Fruit fly (Drosophila melanogaster): ENCODE measurements around the gene CG14195.

The CG14195 gene

DNA sequence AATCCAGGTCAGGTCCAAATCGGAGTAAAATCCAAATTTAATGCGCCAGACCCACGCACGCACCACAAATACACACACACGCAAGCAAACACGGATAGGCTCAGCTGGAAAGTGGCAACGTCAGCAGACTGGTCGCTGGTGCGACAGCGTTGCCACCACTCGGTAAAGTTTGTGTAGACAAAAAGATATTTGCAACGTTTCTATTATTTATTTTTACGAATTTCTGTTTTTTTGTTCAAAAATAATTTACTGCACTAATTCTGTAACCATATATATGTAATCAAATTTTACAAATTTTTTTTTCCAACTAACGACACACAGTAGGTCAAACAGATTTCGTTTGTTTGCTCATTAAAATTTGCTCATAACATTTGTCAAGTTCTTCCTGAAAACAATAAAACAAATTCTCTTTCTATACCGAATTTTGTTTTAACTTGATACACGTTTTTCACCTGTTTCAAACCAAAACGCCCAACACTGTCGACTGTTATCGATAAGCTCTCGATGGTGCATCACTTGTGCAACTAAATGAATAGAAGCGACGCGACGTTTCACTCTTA lies 32.1 kb downstream of the CG14195 start, which contains the start of the genes CG7556 and CG7453:
CG7556 (minus strand) TSS at position 135 of the 560 bp plus-strand sequence.
CG7453 (plus strand) TSS at position 478 of the 560 bp plus-strand sequence.
- TF ChIP-seq D1 (tag; optimal IDR thresholded peaks at IDR 0.05) (no peak), Ets98B (GFP tag; IDR thresholded peaks at IDR 0.05) (0 out of 2 replicates have a peak, but pooled peaks have one; percentile 28), CG32121 (GFP tag; IDR thresholded peaks at IDR 0.05) (peak; percentile 37; the same call in 1 of the 2 replicates), Snoo (tag; optimal IDR thresholded peaks at IDR 0.05) (peak; percentile 51), CG10348 (GFP tag; IDR thresholded peaks at IDR 0.05) (no peak), gl (tag; optimal IDR thresholded peaks at IDR 0.05) (no peak), CG14655 (GFP tag; optimal IDR thresholded peaks at IDR 0.05) (peak; percentile 69), CG9948 (tag; optimal IDR thresholded peaks at IDR 0.05) (peak; percentile 59), CG34367 (tag; optimal IDR thresholded peaks at IDR 0.05) (peak; percentile 64), CG8301 (tag; optimal IDR thresholded peaks at IDR 0.05) (peak; percentile 48), CG13204 (GFP tag; optimal IDR thresholded peaks at IDR 0.05) (no peak), CG4496 (GFP tag; IDR thresholded peaks at IDR 0.05) (peak; percentile 40; the same call in 1 of the 3 replicates), CG12605 (GFP tag; IDR thresholded peaks at IDR 0.05) (no peak), CG17806 (tag; optimal IDR thresholded peaks at IDR 0.05) (peak; percentile 59), CG15710 (tag; optimal IDR thresholded peaks at IDR 0.05) (peak; percentile 67), EcR (GFP tag; optimal IDR thresholded peaks at IDR 0.05) (no peak), CG8159 (tag; optimal IDR thresholded peaks at IDR 0.05) (peak; percentile 74), fd96Ca (GFP tag; IDR thresholded peaks at IDR 0.05) (0 out of 3 replicates have a peak, but pooled peaks have one; percentile 45), Pif1B (GFP tag; optimal IDR thresholded peaks at IDR 0.05) (no peak), Pif1A (GFP tag; optimal IDR thresholded peaks at IDR 0.05) (no peak), rn (GFP tag; IDR thresholded peaks at IDR 0.05) (no peak)

- TF ChIP-seq rn (GFP tag; IDR thresholded peaks at IDR 0.05) = no peak
- TF ChIP-seq Pif1B (GFP tag; optimal IDR thresholded peaks at IDR 0.05) = no peak
- no peak for TF ChIP-seq CG10348 (GFP tag; IDR thresholded peaks at IDR 0.05)
- peak; percentile 34; the same call in 1 of the 3 replicates for TF ChIP-seq CG4496 (GFP tag; IDR thresholded peaks at IDR 0.05)
- TF ChIP-seq EcR (GFP tag; optimal IDR thresholded peaks at IDR 0.05) = peak; percentile 95
- no peak for TF ChIP-seq CG32121 (GFP tag; IDR thresholded peaks at IDR 0.05)
- no peak for TF ChIP-seq gl (tag; optimal IDR thresholded peaks at IDR 0.05)
Observed at dm6 chrX:19174850-19175571, 36.9 kb downstream of the CG14195 start, which contains the start of gene CG33939. TSS of gene CG33939 (minus strand) at chrX:19174900.

- no peak for TF ChIP-seq Pif1A (GFP tag; optimal IDR thresholded peaks at IDR 0.05)
- no peak for TF ChIP-seq CG15710 (tag; optimal IDR thresholded peaks at IDR 0.05)
- TF ChIP-seq Snoo (tag; optimal IDR thresholded peaks at IDR 0.05) = no peak
- TF ChIP-seq CG8301 (tag; optimal IDR thresholded peaks at IDR 0.05) = no peak
- no peak for TF ChIP-seq CG4496 (GFP tag; IDR thresholded peaks at IDR 0.05)
- TF ChIP-seq Pif1B (GFP tag; optimal IDR thresholded peaks at IDR 0.05) = no peak
- no peak for TF ChIP-seq CG10348 (GFP tag; IDR thresholded peaks at IDR 0.05)
- TF ChIP-seq fd96Ca (GFP tag; IDR thresholded peaks at IDR 0.05) = no peak
- no peak for TF ChIP-seq CG12605 (GFP tag; IDR thresholded peaks at IDR 0.05)
- TF ChIP-seq CG9948 (tag; optimal IDR thresholded peaks at IDR 0.05) = no peak
- no peak for TF ChIP-seq D1 (tag; optimal IDR thresholded peaks at IDR 0.05)
- TF ChIP-seq Ets98B (GFP tag; IDR thresholded peaks at IDR 0.05) = no peak
- TF ChIP-seq CG34367 (tag; optimal IDR thresholded peaks at IDR 0.05) = no peak
- no peak for TF ChIP-seq EcR (GFP tag; optimal IDR thresholded peaks at IDR 0.05)
- TF ChIP-seq CG17806 (tag; optimal IDR thresholded peaks at IDR 0.05) = no peak
- no peak for TF ChIP-seq rn (GFP tag; IDR thresholded peaks at IDR 0.05)
Observed at dm6 chrX:19174092-19174491, 37.8 kb downstream of the CG14195 start.

DNA sequence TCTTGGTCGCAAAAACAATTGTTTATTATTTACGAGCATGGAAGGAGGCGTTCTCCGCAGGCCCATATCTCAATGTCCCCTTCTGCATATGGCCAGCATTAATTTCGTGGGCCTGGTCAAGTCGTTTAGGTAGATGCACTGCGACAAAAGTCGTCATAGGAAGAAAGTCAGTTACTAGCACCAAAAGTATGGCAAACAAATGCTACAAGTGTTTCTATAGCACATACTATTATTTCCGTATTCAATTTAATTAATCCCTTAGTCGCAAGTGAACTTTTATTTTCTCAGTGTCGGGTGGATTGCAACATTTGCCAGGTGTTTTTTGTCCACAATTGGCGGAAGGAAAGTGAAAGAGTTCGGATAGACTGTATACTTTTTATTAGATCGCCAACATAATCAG lies 38.9 kb downstream of the CG14195 start:
- peak; percentile 61 for TF ChIP-seq CG34367 (tag; optimal IDR thresholded peaks at IDR 0.05)
- TF ChIP-seq CG10348 (GFP tag; IDR thresholded peaks at IDR 0.05) = no peak
- peak; percentile 36 for TF ChIP-seq gl (tag; optimal IDR thresholded peaks at IDR 0.05)
- peak; percentile 77 for TF ChIP-seq fd96Ca (GFP tag; IDR thresholded peaks at IDR 0.05)
- peak; percentile 37 for TF ChIP-seq Pif1B (GFP tag; optimal IDR thresholded peaks at IDR 0.05)
- peak; percentile 71 for TF ChIP-seq CG17806 (tag; optimal IDR thresholded peaks at IDR 0.05)
- peak; percentile 50 for TF ChIP-seq CG15710 (tag; optimal IDR thresholded peaks at IDR 0.05)
- TF ChIP-seq CG14655 (GFP tag; optimal IDR thresholded peaks at IDR 0.05) = peak; percentile 70
- TF ChIP-seq Ets98B (GFP tag; IDR thresholded peaks at IDR 0.05) = peak; percentile 41
- peak; percentile 58 for TF ChIP-seq CG9948 (tag; optimal IDR thresholded peaks at IDR 0.05)
- peak; percentile 33; the same call in 1 of the 2 replicates for TF ChIP-seq CG12605 (GFP tag; IDR thresholded peaks at IDR 0.05)
- peak; percentile 67 for TF ChIP-seq CG8159 (tag; optimal IDR thresholded peaks at IDR 0.05)
- no peak for TF ChIP-seq Snoo (tag; optimal IDR thresholded peaks at IDR 0.05)
- peak; percentile 66 for TF ChIP-seq CG4496 (GFP tag; IDR thresholded peaks at IDR 0.05)
- peak; percentile 36; the same call in 1 of the 2 replicates for TF ChIP-seq rn (GFP tag; IDR thresholded peaks at IDR 0.05)
- no peak for TF ChIP-seq CG13204 (GFP tag; optimal IDR thresholded peaks at IDR 0.05)
- peak; percentile 51 for TF ChIP-seq Pif1A (GFP tag; optimal IDR thresholded peaks at IDR 0.05)
- peak; percentile 38 for TF ChIP-seq CG8301 (tag; optimal IDR thresholded peaks at IDR 0.05)
- peak; percentile 23; the same call in 1 of the 2 replicates for TF ChIP-seq CG32121 (GFP tag; IDR thresholded peaks at IDR 0.05)
- TF ChIP-seq EcR (GFP tag; optimal IDR thresholded peaks at IDR 0.05) = no peak
- no peak for TF ChIP-seq D1 (tag; optimal IDR thresholded peaks at IDR 0.05)

dm6 chrX:19171926-19172325 lies 40.0 kb downstream of the CG14195 start:
- peak; percentile 5 for TF ChIP-seq EcR (GFP tag; optimal IDR thresholded peaks at IDR 0.05)
- TF ChIP-seq CG8301 (tag; optimal IDR thresholded peaks at IDR 0.05) = no peak
